Worm (Caenorhabditis elegans) whole organism, L2 larva: Measurements from ENCODE around the gene F31A3.5.
"Not testable (repeated sequence)": the region's sequence is repeated elsewhere in the genome, so short reads cannot be mapped to it uniquely, and the experiment has no call there.

ENCODE experiments used
- C34F6.9 ChIP-seq: fragments of 150-350 bp; optimal IDR thresholded peaks from 2 replicates; lab custom pipeline; 2014; ENCODE audit warnings: missing biosample characterization, missing genetic modification characterization
- F13H6.1 ChIP-seq: sonication (generic microtip); optimal IDR thresholded peaks from 2 replicates; lab custom pipeline; 2016; ENCODE audit warnings: missing genetic modification characterization, missing compliant biosample characterization
- R02D3.7 ChIP-seq: fragments of 150-350 bp; optimal IDR thresholded peaks from 2 replicates; lab custom pipeline; 2014; ENCODE audit warnings: missing biosample characterization, missing genetic modification characterization
- Y55F3AM.14 ChIP-seq: fragments of 200-800 bp; sonication (Bioruptor generic); optimal IDR thresholded peaks from 2 replicates; lab custom pipeline; 2018; ENCODE audit warnings: mild to moderate bottlenecking, missing genetic modification characterization, missing compliant biosample characterization
- ZK546.5 ChIP-seq: sonication (generic microtip); optimal IDR thresholded peaks from 2 replicates; lab custom pipeline; 2017; ENCODE audit warnings: missing biosample characterization, missing genetic modification characterization
- alr-1 ChIP-seq: fragments of 150-350 bp; optimal IDR thresholded peaks from 2 replicates; lab custom pipeline; 2014; ENCODE audit warnings: missing biosample characterization, missing genetic modification characterization
- aly-2 ChIP-seq: fragments of 150-350 bp; optimal IDR thresholded peaks from 2 replicates; lab custom pipeline; 2014; ENCODE audit warnings: missing biosample characterization, missing genetic modification characterization
- ceh-82 ChIP-seq: fragments of 150-350 bp; optimal IDR thresholded peaks from 2 replicates; lab custom pipeline; 2014; ENCODE audit warnings: missing biosample characterization, missing genetic modification characterization
- dmd-4 ChIP-seq: sonication (generic microtip); optimal IDR thresholded peaks from 2 replicates; lab custom pipeline; 2017; ENCODE audit warnings: missing biosample characterization, missing genetic modification characterization
- egl-27 ChIP-seq: sonication (generic microtip); optimal IDR thresholded peaks from 3 replicates; lab custom pipeline; 2017; ENCODE audit warnings: missing biosample characterization, missing genetic modification reagents, missing genetic modification characterization
- elt-3 ChIP-seq: sonication (generic microtip); optimal IDR thresholded peaks from 2 replicates; lab custom pipeline; 2017; ENCODE audit warnings: missing biosample characterization, missing genetic modification characterization
- fos-1 ChIP-seq: fragments of 150-350 bp; optimal IDR thresholded peaks from 2 replicates; lab custom pipeline; 2014; ENCODE audit warnings: missing biosample characterization, missing genetic modification characterization
- gmeb-1 ChIP-seq: fragments of 150-350 bp; optimal IDR thresholded peaks from 2 replicates; lab custom pipeline; 2014; ENCODE audit warnings: missing biosample characterization, missing genetic modification characterization
- lin-11 ChIP-seq: fragments of 150-350 bp; sonication (generic microtip); optimal IDR thresholded peaks from 2 replicates; lab custom pipeline; 2014; ENCODE audit warnings: missing biosample characterization, missing genetic modification characterization, inconsistent platforms, mixed read lengths
- lin-13 ChIP-seq: fragments of 150-350 bp; optimal IDR thresholded peaks from 2 replicates; lab custom pipeline; 2014; ENCODE audit warnings: missing biosample characterization, missing genetic modification reagents, missing genetic modification characterization
- lin-39 ChIP-seq: fragments of 150-350 bp; optimal IDR thresholded peaks from 2 replicates; lab custom pipeline; 2014; ENCODE audit warnings: missing biosample characterization, missing genetic modification reagents, missing genetic modification characterization
- lsy-2 ChIP-seq, 2 experiments: fragments of 150-350 bp in 1 of 2; sonication (generic microtip) in 1 of 2; optimal IDR thresholded peaks; 2 replicates each; lab custom pipeline; 2014 to 2017; ENCODE audit warnings: missing biosample characterization in 2 of 2, missing genetic modification characterization in 2 of 2
- mbf-1 ChIP-seq: sonication (generic microtip); optimal IDR thresholded peaks from 2 replicates; lab custom pipeline; 2017; ENCODE audit warnings: missing biosample characterization, missing genetic modification characterization
- nhr-10 ChIP-seq: sonication (generic microtip); optimal IDR thresholded peaks from 2 replicates; lab custom pipeline; 2017; ENCODE audit warnings: missing biosample characterization, missing genetic modification characterization
- nhr-11 ChIP-seq: fragments of 150-350 bp; optimal IDR thresholded peaks from 2 replicates; lab custom pipeline; 2014; ENCODE audit warnings: missing biosample characterization, missing genetic modification characterization
- nhr-129 ChIP-seq: fragments of 150-350 bp; optimal IDR thresholded peaks from 2 replicates; lab custom pipeline; 2014; ENCODE audit warnings: missing biosample characterization, missing genetic modification characterization
- nhr-21 ChIP-seq: fragments of 150-350 bp; optimal IDR thresholded peaks from 2 replicates; lab custom pipeline; 2014; ENCODE audit warnings: missing biosample characterization, missing genetic modification characterization
- nhr-23 ChIP-seq: fragments of 150-350 bp; optimal IDR thresholded peaks from 2 replicates; lab custom pipeline; 2014; ENCODE audit warnings: missing biosample characterization, missing genetic modification reagents, missing genetic modification characterization
- nhr-237 ChIP-seq: fragments of 150-350 bp; optimal IDR thresholded peaks from 2 replicates; lab custom pipeline; 2014; ENCODE audit warnings: missing biosample characterization, missing genetic modification characterization
- sem-4 ChIP-seq: fragments of 150-350 bp; optimal IDR thresholded peaks from 2 replicates; lab custom pipeline; 2014; ENCODE audit warnings: missing biosample characterization, missing genetic modification reagents, missing genetic modification characterization
- skn-1 ChIP-seq: sonication (generic microtip); optimal IDR thresholded peaks from 2 replicates; lab custom pipeline; 2017; ENCODE audit warnings: missing biosample characterization, missing genetic modification characterization
- sma-3 ChIP-seq: sonication (generic microtip); optimal IDR thresholded peaks from 2 replicates; lab custom pipeline; 2016; ENCODE audit warnings: missing genetic modification reagents, missing genetic modification characterization, missing compliant biosample characterization
- sma-9 ChIP-seq, 2 experiments: fragments of 150-350 bp in 1 of 2; sonication (generic microtip) in 1 of 2; optimal IDR thresholded peaks; 2 replicates each; lab custom pipeline; 2014 to 2016; ENCODE audit warnings: missing genetic modification characterization in 2 of 2, mild to moderate bottlenecking in 1 of 2, missing biosample characterization in 1 of 2, missing compliant biosample characterization in 1 of 2, missing genetic modification reagents in 1 of 2, moderate library complexity in 1 of 2
- snpc-4 ChIP-seq: fragments of 150-350 bp; optimal IDR thresholded peaks from 2 replicates; lab custom pipeline; 2014; ENCODE audit warnings: missing biosample characterization, missing genetic modification characterization
- unc-39 ChIP-seq: fragments of 150-350 bp; optimal IDR thresholded peaks from 2 replicates; lab custom pipeline; 2014; ENCODE audit warnings: missing biosample characterization, missing genetic modification characterization
- unc-55 ChIP-seq: fragments of 150-350 bp; sonication (generic microtip); optimal IDR thresholded peaks from 3 replicates; lab custom pipeline; 2014; ENCODE audit warnings: missing biosample characterization, missing genetic modification reagents, missing genetic modification characterization
- unc-62 ChIP-seq: fragments of 150-350 bp; optimal IDR thresholded peaks from 2 replicates; lab custom pipeline; 2014; ENCODE audit warnings: missing biosample characterization, missing genetic modification reagents, missing genetic modification characterization
- ztf-1 ChIP-seq: fragments of 200-800 bp; sonication (Bioruptor generic); conservative IDR thresholded peaks from 2 replicates; pipeline ENCODE4 v1.3.6; 2022; ENCODE audit warnings: missing genetic modification characterization, missing compliant biosample characterization
- ztf-4 ChIP-seq: fragments of 150-350 bp; optimal IDR thresholded peaks from 2 replicates; lab custom pipeline; 2014; ENCODE audit warnings: missing biosample characterization, missing genetic modification characterization

Gene F31A3.5

DNA sequence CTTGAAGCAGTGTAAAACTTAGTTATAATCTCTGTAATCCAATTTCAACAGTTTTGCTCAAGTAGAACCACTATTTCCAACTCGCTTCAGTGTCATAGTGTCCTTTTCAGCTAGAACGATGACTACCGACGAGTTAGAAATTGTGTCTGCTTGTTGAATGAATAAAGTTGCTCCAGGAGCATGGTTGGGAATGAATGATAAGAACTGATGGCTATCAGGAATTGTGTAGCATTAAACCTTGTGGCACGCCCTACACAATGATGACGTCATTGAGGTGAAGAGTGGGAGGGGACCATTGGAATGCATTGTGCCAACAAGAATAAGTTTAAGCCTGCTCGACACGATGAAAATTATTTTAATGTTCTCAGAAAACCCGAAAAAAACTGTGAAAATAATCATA, 35.3 kb upstream of the F31A3.5 start:
- TF ChIP-seq fos-1 (tag; lab: Kevin White, UChicago) (peak; percentile 77), sem-4 (no peak)
- TF ChIP-seq, all 48 proteins: peak for 1

DNA sequence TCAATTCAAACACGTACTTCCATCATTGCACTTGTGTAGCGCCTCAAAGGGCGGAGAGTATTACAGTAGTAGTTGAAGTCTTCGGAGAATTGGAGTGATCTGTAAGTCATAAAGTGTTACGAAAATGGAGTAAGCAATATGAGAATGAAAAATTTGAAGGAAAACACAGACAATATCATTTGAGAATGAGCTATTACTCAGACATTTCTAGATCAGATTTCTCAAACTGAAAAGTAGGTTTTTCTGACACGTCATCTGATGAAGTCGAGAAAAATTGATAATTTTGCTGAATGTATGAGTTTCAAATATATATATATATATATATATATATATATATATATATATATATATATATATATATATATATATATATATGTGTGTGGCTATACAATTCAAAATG, 16.4 kb upstream of the F31A3.5 start, which contains the start of gene frpr-7:
TSS of gene frpr-7 (minus strand) at position 101 of the 400 bp plus-strand sequence.
- no peak for TF ChIP-seq alr-1 (tag; lab: Kevin White, UChicago)
- TF ChIP-seq aly-2 = no peak
- TF ChIP-seq dmd-4 (tag; lab: Kevin White, UChicago) = no peak
- TF ChIP-seq ZK546.5 = no peak
- no peak for TF ChIP-seq lsy-2 (tag; optimal IDR thresholded peaks at IDR 0.05; lab: Kevin White, UChicago)
- no peak for TF ChIP-seq sma-9 (GFP tag; optimal IDR thresholded peaks at IDR 0.05; lab: Kevin White, UChicago)
- TF ChIP-seq sma-9 (tag; optimal IDR thresholded peaks at IDR 0.05; lab: Kevin White, UChicago) = no peak
- no peak for TF ChIP-seq lin-39 (tag; lab: Kevin White, UChicago)
- no peak for TF ChIP-seq nhr-10

DNA sequence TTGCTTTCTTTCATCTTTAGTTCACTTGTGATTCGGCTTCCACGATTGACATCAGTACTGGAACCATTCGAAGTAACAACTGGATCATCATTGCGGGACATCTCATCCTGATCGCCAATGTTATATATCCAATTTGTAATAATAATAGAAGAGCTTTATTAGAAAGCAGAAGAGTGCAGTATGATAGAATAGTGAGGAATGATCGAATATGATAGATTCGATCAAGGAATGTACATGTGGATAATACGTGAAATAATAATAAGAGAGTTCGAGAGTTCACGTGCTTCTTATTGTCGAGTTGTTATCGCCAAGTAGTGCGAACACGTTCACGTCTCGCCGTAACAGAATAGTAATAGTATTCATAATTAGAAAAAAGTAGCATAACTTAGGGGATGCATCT, 15.6 kb upstream of the F31A3.5 start, which contains the start of gene F39B3.3:
TSS of gene F39B3.3 (minus strand) at position 101 of the 400 bp plus-strand sequence.
- TF ChIP-seq ceh-82; nhr-21 (tag; lab: Kevin White, UChicago); ztf-1 (GFP tag; lab: Robert Waterston, UW): not testable (repeated sequence)

DNA sequence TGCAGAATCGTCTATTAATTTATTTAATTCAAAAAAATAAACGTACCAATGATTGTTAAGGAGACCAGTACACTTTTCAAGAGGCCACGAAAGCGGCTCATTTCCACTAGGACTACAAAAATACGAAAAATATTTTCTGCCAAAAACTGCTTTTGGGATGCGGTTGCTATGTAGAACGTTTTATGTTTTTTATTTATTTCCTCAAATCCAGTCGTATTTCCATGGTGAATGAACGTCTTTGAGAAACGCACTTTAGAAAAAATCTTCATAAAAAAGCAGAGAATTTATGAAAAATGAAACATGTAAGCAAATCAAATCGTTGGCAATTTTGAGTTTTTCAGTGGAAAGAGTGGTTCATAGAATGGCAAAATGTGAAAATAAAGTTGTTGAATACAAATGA, 4.0 kb upstream of the F31A3.5 start, which contains the start of gene F39B3.7:
TSS of gene F39B3.7 (minus strand) at position 101 of the 400 bp plus-strand sequence.
- TF ChIP-seq C34F6.9 (tag; lab: Kevin White, UChicago) (no peak), nhr-21 (tag; lab: Kevin White, UChicago) (no peak), unc-39 (tag; lab: Kevin White, UChicago) (no peak), elt-3 (tag; lab: Kevin White, UChicago) (no peak), F13H6.1 (tag; lab: Kevin White, UChicago) (no peak), Y55F3AM.14 (GFP tag; lab: Kevin White, UChicago) (no peak)

DNA sequence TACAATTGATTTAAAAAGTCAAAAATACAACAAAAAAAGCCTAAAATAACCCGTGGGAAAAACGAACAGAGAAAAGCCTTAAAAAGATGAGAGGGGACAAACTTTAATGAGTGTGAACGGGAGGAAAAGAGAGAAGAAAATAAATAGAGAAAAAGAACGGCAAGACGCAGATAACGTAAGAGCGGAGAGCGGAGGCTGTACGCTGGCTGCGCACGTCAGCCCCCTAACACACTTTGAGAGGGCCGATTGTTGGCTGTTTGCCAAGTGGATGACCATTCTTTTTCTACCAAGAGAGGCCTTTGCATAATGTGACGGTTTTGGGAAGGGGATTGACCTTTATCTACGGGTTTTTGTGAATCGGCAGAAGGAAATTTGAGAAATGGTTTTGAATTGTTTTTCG, 1.2 kb downstream of the F31A3.5 start:
- no peak for TF ChIP-seq unc-39 (tag; lab: Kevin White, UChicago)
- TF ChIP-seq sem-4 = peak; percentile 51
- TF ChIP-seq aly-2 = no peak
- no peak for TF ChIP-seq skn-1 (tag; lab: Kevin White, UChicago)

DNA sequence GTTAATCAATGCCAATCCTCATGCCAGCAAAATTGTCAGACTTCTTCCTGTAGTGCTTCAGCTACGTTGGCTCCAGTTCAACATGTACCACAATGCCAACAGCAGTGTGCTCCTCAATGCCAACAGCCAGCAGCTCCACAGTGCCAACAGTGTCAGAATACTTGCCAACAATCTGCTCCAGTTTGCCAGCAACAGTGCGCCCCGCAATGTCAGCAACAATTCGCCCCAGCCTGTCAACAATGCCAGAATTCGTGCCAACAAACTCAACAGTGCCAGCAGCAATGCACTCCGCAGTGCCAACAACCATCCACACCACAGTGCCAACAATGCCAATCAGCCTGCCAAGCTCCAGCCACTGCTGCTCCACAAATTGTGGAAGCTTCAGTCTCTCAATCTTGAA, 9.6 kb downstream of the F31A3.5 start:
- no peak for TF ChIP-seq nhr-237 (tag; lab: Kevin White, UChicago)

DNA sequence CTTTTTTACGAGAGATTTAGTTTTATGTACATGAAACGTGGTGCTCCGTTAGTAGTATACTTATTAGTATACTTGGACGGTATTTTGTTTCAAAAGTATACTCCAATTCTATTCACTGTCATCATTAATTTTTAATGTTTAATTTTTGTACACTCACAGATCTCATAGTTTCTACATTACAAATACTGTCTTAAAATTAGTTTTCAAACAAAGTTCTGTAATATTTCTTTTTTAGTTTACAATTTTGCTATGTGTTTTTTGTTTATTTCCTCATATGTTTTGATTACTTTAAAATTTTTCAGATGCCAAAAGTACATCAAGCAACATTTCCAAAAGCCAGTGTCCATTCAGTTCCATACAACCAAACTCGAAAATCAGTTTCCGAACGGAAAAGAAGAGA, 12.7 kb downstream of the F31A3.5 start, which contains the start of gene hlh-28:
TSS of gene hlh-28 (plus strand) at position 301 of the 400 bp plus-strand sequence.
- not testable (repeated sequence) for TF ChIP-seq unc-39 (tag; lab: Kevin White, UChicago); dmd-4 (tag; lab: Kevin White, UChicago); sma-3

DNA sequence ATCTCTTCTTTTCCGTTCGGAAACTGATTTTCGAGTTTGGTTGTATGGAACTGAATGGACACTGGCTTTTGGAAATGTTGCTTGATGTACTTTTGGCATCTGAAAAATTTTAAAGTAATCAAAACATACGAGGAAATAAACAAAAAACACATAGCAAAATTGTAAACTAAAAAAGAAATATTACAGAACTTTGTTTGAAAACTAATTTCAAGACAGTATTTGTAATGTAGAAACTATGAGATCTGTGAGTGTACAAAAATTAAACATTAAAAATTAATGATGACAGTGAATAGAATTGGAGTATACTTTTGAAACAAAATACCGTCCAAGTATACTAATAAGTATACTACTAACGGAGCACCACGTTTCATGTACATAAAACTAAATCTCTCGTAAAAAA, 14.9 kb downstream of the F31A3.5 start, which contains the start of gene hlh-29:
TSS of gene hlh-29 (minus strand) at position 101 of the 400 bp plus-strand sequence.
- not testable (repeated sequence) for TF ChIP-seq unc-55 (GFP tag; lab: Kevin White, UChicago); sem-4; nhr-11

DNA sequence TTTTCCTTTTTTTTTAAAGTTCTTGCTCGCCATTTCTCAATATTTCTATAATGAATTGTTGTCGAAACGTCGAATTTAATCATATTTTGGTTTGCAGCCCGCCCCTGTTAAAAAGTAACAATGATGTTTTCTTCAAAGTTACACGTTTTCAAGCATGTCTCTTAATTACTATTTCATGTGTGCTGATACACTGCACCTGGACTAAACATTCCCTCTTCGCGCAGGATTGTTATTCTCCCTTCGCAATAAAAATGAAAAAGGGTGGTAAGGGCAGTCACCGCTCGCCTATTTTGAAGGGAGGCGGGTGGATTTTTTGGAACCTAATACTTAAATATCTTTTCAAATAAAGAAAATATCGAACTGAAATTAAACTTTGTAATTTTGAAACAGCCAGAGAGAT, 17.9 kb downstream of the F31A3.5 start:
- TF ChIP-seq mbf-1 (no peak), unc-39 (tag; lab: Kevin White, UChicago) (no peak), nhr-129 (peak; percentile 42), F13H6.1 (tag; lab: Kevin White, UChicago) (peak; percentile 33), egl-27 (tag; lab: Kevin White, UChicago) (no peak), gmeb-1 (no peak), lin-13 (GFP tag; lab: Kevin White, UChicago) (no peak), nhr-10 (no peak), lin-11 (tag; lab: Kevin White, UChicago) (no peak), unc-62 (GFP tag; lab: Kevin White, UChicago) (no peak), fos-1 (tag; lab: Kevin White, UChicago) (peak; percentile 50), skn-1 (tag; lab: Kevin White, UChicago) (no peak), aly-2 (no peak), ztf-4 (tag; lab: Kevin White, UChicago) (no peak), Y55F3AM.14 (GFP tag; lab: Kevin White, UChicago) (no peak), R02D3.7 (tag; lab: Kevin White, UChicago) (no peak), ztf-1 (GFP tag; lab: Robert Waterston, UW) (no peak), snpc-4 (tag; lab: Kevin White, UChicago) (no peak), nhr-237 (tag; lab: Kevin White, UChicago) (no peak), ZK546.5 (no peak), nhr-23 (tag; lab: Kevin White, UChicago) (no peak), C34F6.9 (tag; lab: Kevin White, UChicago) (no peak), nhr-11 (no peak), nhr-21 (tag; lab: Kevin White, UChicago) (peak; percentile 40)
